Worm (Caenorhabditis elegans) whole organism, early embryonic: ENCODE results near the gene ostb-1.

Experiments
- B0310.2 ChIP-seq: sonication (generic microtip); optimal IDR thresholded peaks from 2 replicates; lab custom pipeline; 2016; ENCODE audit warnings: mild to moderate bottlenecking, missing genetic modification characterization, missing compliant biosample characterization
- F13C5.2 ChIP-seq: sonication (generic microtip); optimal IDR thresholded peaks from 2 replicates; lab custom pipeline; 2017; ENCODE audit warnings: mild to moderate bottlenecking, missing genetic modification characterization, inconsistent platforms, missing compliant biosample characterization
- aly-1 ChIP-seq: sonication (generic microtip); optimal IDR thresholded peaks from 2 replicates; lab custom pipeline; 2016; ENCODE audit warnings: missing genetic modification characterization, missing compliant biosample characterization
- ama-1 ChIP-seq: fragments of 150-350 bp; optimal IDR thresholded peaks from 2 replicates; lab custom pipeline; 2014
- ceh-13 ChIP-seq: fragments of 200-800 bp; sonication (Bioruptor generic); optimal IDR thresholded peaks from 2 replicates; lab custom pipeline; 2018; ENCODE audit warnings: mild to moderate bottlenecking, missing genetic modification characterization, missing compliant biosample characterization
- ceh-36 ChIP-seq: sonication (generic microtip); optimal IDR thresholded peaks from 2 replicates; lab custom pipeline; 2016; ENCODE audit warnings: missing genetic modification characterization, inconsistent platforms, missing compliant biosample characterization
- ets-7 ChIP-seq: sonication (generic microtip); optimal IDR thresholded peaks from 2 replicates; lab custom pipeline; 2016; ENCODE audit warnings: missing genotype, missing genetic modification characterization, missing compliant biosample characterization
- flt-1 ChIP-seq: fragments of 200-800 bp; sonication (Bioruptor generic); IDR thresholded peaks from 2 replicates; pipeline ENCODE4 v1.3.6; 2022; ENCODE audit warnings: missing genetic modification characterization, missing compliant biosample characterization
- hmbx-1 ChIP-seq: sonication (generic microtip); optimal IDR thresholded peaks from 2 replicates; lab custom pipeline; 2016; ENCODE audit warnings: mild to moderate bottlenecking, missing genetic modification characterization, missing compliant biosample characterization
- hmg-4 ChIP-seq: fragments of 200-800 bp; sonication (Bioruptor generic); optimal IDR thresholded peaks from 2 replicates; lab custom pipeline; 2018; ENCODE audit warnings: mild to moderate bottlenecking, missing genetic modification characterization, missing compliant biosample characterization
- hnd-1 ChIP-seq: sonication (generic microtip); optimal IDR thresholded peaks from 2 replicates; lab custom pipeline; 2016; ENCODE audit warnings: missing genetic modification characterization, missing compliant biosample characterization
- pes-1 ChIP-seq: fragments of 200-800 bp; sonication (Bioruptor generic); IDR thresholded peaks from 2 replicates; pipeline ENCODE4 v1.3.6; 2022; ENCODE audit warnings: missing genetic modification reagents, missing genetic modification characterization, missing compliant biosample characterization
- scrt-1 ChIP-seq: fragments of 200-800 bp; sonication (Bioruptor generic); IDR thresholded peaks from 2 replicates; pipeline ENCODE4 v1.3.6; 2022; ENCODE audit warnings: missing genetic modification characterization, missing compliant biosample characterization
- sea-1 ChIP-seq: fragments of 200-800 bp; sonication (Bioruptor generic); conservative IDR thresholded peaks from 2 replicates; pipeline ENCODE4 v1.3.6; 2022; ENCODE audit warnings: missing genetic modification characterization, missing compliant biosample characterization
- tbx-11 ChIP-seq: fragments of 200-800 bp; sonication (Bioruptor generic); IDR thresholded peaks from 2 replicates; pipeline ENCODE4 v1.3.6; 2022; ENCODE audit warnings: missing genetic modification characterization, missing compliant biosample characterization
- tbx-37 ChIP-seq: fragments of 200-800 bp; sonication (Bioruptor generic); conservative IDR thresholded peaks from 2 replicates; pipeline ENCODE4 v1.3.6; 2022; ENCODE audit warnings: missing genetic modification reagents, missing genetic modification characterization, missing compliant biosample characterization
- tra-4 ChIP-seq: sonication (generic microtip); optimal IDR thresholded peaks from 2 replicates; lab custom pipeline; 2017; ENCODE audit warnings: missing genetic modification characterization, missing compliant biosample characterization

Gene ostb-1

ce11 chrII:7877744-7878468, 13.6 kb downstream of the ostb-1 start, which contains the start of gene T01H3.2:
Gene T01H3.2 (minus strand): TSS chrII:7877994.
- no peak for TF ChIP-seq F13C5.2 (tag; lab: Kevin White, UChicago)

ce11 chrII:7879266-7879718, 15.0 kb downstream of the ostb-1 start, which contains the start of the genes vha-4 and T01H3.5:
Gene vha-4 (minus strand): TSS chrII:7879316.
Gene T01H3.5 (plus strand): TSS chrII:7879616.
- no peak for TF ChIP-seq tbx-11 (GFP tag; lab: Robert Waterston, UW)
- TF ChIP-seq sea-1 (GFP tag; lab: Robert Waterston, UW) = no peak
- TF ChIP-seq ceh-13 = no peak
- TF ChIP-seq pes-1 (GFP tag; lab: Robert Waterston, UW) = no peak
- TF ChIP-seq ets-7 (tag; lab: Kevin White, UChicago) = no peak
- TF ChIP-seq ceh-36 (tag; lab: Kevin White, UChicago) = no peak
- no peak for TF ChIP-seq flt-1 (GFP tag; lab: Robert Waterston, UW)
- TF ChIP-seq scrt-1 (GFP tag; lab: Robert Waterston, UW) = no peak

- TF ChIP-seq aly-1 (no peak), ets-7 (tag; lab: Kevin White, UChicago) (no peak), sea-1 (GFP tag; lab: Robert Waterston, UW) (no peak), B0310.2 (no peak), tbx-11 (GFP tag; lab: Robert Waterston, UW) (no peak), ceh-13 (no peak), ceh-36 (tag; lab: Kevin White, UChicago) (no peak), tbx-37 (GFP tag; lab: Robert Waterston, UW) (no peak), flt-1 (GFP tag; lab: Robert Waterston, UW) (no peak), hmbx-1 (tag; lab: Kevin White, UChicago) (no peak), tra-4 (tag; lab: Kevin White, UChicago) (no peak), scrt-1 (GFP tag; lab: Robert Waterston, UW) (no peak), hnd-1 (no peak), pes-1 (GFP tag; lab: Robert Waterston, UW) (no peak), hmg-4 (GFP tag; lab: Kevin White, UChicago) (no peak), ama-1 (no peak), F13C5.2 (tag; lab: Kevin White, UChicago) (no peak)
These were observed 16.1 kb downstream of the ostb-1 start, which contains the start of gene perm-1 for ce11 chrII:7880373-7880862. Gene perm-1 (plus strand): TSS chrII:7880812.

- TF ChIP-seq tbx-11 (GFP tag; lab: Robert Waterston, UW) (peak; percentile 64), sea-1 (GFP tag; lab: Robert Waterston, UW) (0 out of 2 replicates have a peak, but pooled peaks have one; percentile 43)
These were observed 18.9 kb downstream of the ostb-1 start for ce11 chrII:7883163-7883562.

ce11 chrII:7884898-7885297, 20.6 kb downstream of the ostb-1 start:
- TF ChIP-seq flt-1 (GFP tag; lab: Robert Waterston, UW) (no peak), sea-1 (GFP tag; lab: Robert Waterston, UW) (no peak), ceh-36 (tag; lab: Kevin White, UChicago) (no peak), B0310.2 (no peak), ceh-13 (no peak), ama-1 (no peak), tbx-11 (GFP tag; lab: Robert Waterston, UW) (no peak), hnd-1 (no peak), aly-1 (no peak), F13C5.2 (tag; lab: Kevin White, UChicago) (no peak), hmg-4 (GFP tag; lab: Kevin White, UChicago) (no peak), tra-4 (tag; lab: Kevin White, UChicago) (no peak), ets-7 (tag; lab: Kevin White, UChicago) (no peak), hmbx-1 (tag; lab: Kevin White, UChicago) (no peak), tbx-37 (GFP tag; lab: Robert Waterston, UW) (no peak), scrt-1 (GFP tag; lab: Robert Waterston, UW) (no peak), pes-1 (GFP tag; lab: Robert Waterston, UW) (no peak)

- TF ChIP-seq scrt-1 (GFP tag; lab: Robert Waterston, UW) (no peak), hmg-4 (GFP tag; lab: Kevin White, UChicago) (no peak), ceh-13 (no peak), ama-1 (no peak), F13C5.2 (tag; lab: Kevin White, UChicago) (no peak)
These were observed 23.0 kb downstream of the ostb-1 start for ce11 chrII:7887295-7887694.

ce11 chrII:7888759-7889158, 24.5 kb downstream of the ostb-1 start:
- no peak for TF ChIP-seq tbx-37 (GFP tag; lab: Robert Waterston, UW)
- no peak for TF ChIP-seq hmg-4 (GFP tag; lab: Kevin White, UChicago)
- TF ChIP-seq ceh-13 = no peak
- TF ChIP-seq tra-4 (tag; lab: Kevin White, UChicago) = no peak
- TF ChIP-seq B0310.2 = no peak
- no peak for TF ChIP-seq tbx-11 (GFP tag; lab: Robert Waterston, UW)
- no peak for TF ChIP-seq aly-1
- TF ChIP-seq hmbx-1 (tag; lab: Kevin White, UChicago) = no peak
- no peak for TF ChIP-seq pes-1 (GFP tag; lab: Robert Waterston, UW)
- no peak for TF ChIP-seq scrt-1 (GFP tag; lab: Robert Waterston, UW)
- no peak for TF ChIP-seq ceh-36 (tag; lab: Kevin White, UChicago)
- no peak for TF ChIP-seq hnd-1

- TF ChIP-seq scrt-1 (GFP tag; lab: Robert Waterston, UW) (no peak), pes-1 (GFP tag; lab: Robert Waterston, UW) (no peak), F13C5.2 (tag; lab: Kevin White, UChicago) (no peak), ceh-13 (no peak), tbx-11 (GFP tag; lab: Robert Waterston, UW) (no peak)
These were observed 25.0 kb downstream of the ostb-1 start for ce11 chrII:7889321-7889720.
